Fruit fly (Drosophila melanogaster) whole organism, embryonic: ENCODE measurements around the gene CG13001.

Experiments used
- Abd-B ChIP-seq: fragments of 200-800 bp; sonication (Bioruptor generic); optimal IDR thresholded peaks from 2 replicates; lab custom pipeline; 2018; ENCODE audit warnings: missing biosample characterization, mild to moderate bottlenecking, missing genetic modification characterization, moderate library complexity
- Atf6 ChIP-seq: fragments of 200-800 bp; sonication (Bioruptor generic); IDR thresholded peaks from 2 replicates; pipeline ENCODE4 v1.3.6; 2022; ENCODE audit warnings: missing biosample characterization, missing genetic modification characterization
- CG1024 ChIP-seq: fragments of 200-800 bp; sonication (Bioruptor generic); IDR thresholded peaks from 2 replicates; pipeline ENCODE4 v1.3.6; 2022; ENCODE audit warnings: missing biosample characterization, missing genetic modification characterization
- CG10979 ChIP-seq: fragments of 200-800 bp; sonication (Bioruptor generic); optimal IDR thresholded peaks from 2 replicates; lab custom pipeline; 2018; ENCODE audit warnings: missing biosample characterization, mild to moderate bottlenecking, missing genetic modification characterization, moderate library complexity
- CG11085 ChIP-seq: fragments of 200-800 bp; sonication (Bioruptor generic); IDR thresholded peaks from 2 replicates; pipeline ENCODE4 v1.3.6; 2022; ENCODE audit warnings: missing biosample characterization, missing genetic modification characterization
- CG11504 ChIP-seq: fragments of 200-800 bp; sonication (Bioruptor generic); optimal IDR thresholded peaks from 3 replicates; lab custom pipeline; 2019; ENCODE audit warnings: missing biosample characterization, mild to moderate bottlenecking, missing genetic modification characterization, moderate library complexity
- CG13287 ChIP-seq: fragments of 200-800 bp; sonication (Bioruptor generic); IDR thresholded peaks from 2 replicates; pipeline ENCODE4 v1.3.6; 2022; ENCODE audit warnings: missing biosample characterization, missing genetic modification characterization; ENCODE audit not compliant: partially characterized antibody
- CG14014 ChIP-seq: fragments of 200-800 bp; sonication (Bioruptor generic); IDR thresholded peaks from 2 replicates; pipeline ENCODE4 v1.3.6; 2022; ENCODE audit warnings: missing biosample characterization, missing genetic modification characterization
- CG17612 ChIP-seq: fragments of 200-800 bp; sonication (Bioruptor generic); IDR thresholded peaks from 2 replicates; pipeline ENCODE4 v1.3.6; 2022; ENCODE audit warnings: missing biosample characterization, missing genetic modification characterization
- CG2712 ChIP-seq: fragments of 200-800 bp; optimal IDR thresholded peaks from 3 replicates; lab custom pipeline; 2019; ENCODE audit warnings: missing biosample characterization, mild to moderate bottlenecking, missing genetic modification characterization, moderate library complexity
- CG32772 ChIP-seq: fragments of 200-800 bp; sonication (Bioruptor generic); IDR thresholded peaks from 2 replicates; pipeline ENCODE4 v1.3.6; 2022; ENCODE audit warnings: missing biosample characterization, missing genetic modification characterization
- CG5953 ChIP-seq: fragments of 200-800 bp; sonication (Bioruptor generic); IDR thresholded peaks from 2 replicates; pipeline ENCODE4 v1.3.6; 2022; ENCODE audit warnings: missing biosample characterization, missing genetic modification characterization
- CG7786 ChIP-seq: fragments of 200-800 bp; sonication (Bioruptor generic); optimal IDR thresholded peaks from 2 replicates; lab custom pipeline; 2016; ENCODE audit warnings: missing biosample characterization, missing genetic modification characterization
- CG8290 ChIP-seq, 3 experiments: fragments of 200-800 bp; sonication (Bioruptor generic); optimal IDR thresholded peaks; 2 replicates each; lab custom pipeline; 2016 to 2019; ENCODE audit warnings: missing biosample characterization in 3 of 3, missing genetic modification characterization in 3 of 3, mild to moderate bottlenecking in 2 of 3, moderate library complexity in 1 of 3
- CG8359 ChIP-seq: fragments of 200-800 bp; sonication (Bioruptor generic); optimal IDR thresholded peaks from 2 replicates; lab custom pipeline; 2017; ENCODE audit warnings: missing biosample characterization, mild to moderate bottlenecking, missing genetic modification characterization, borderline replicate concordance
- CG8924 ChIP-seq: fragments of 200-800 bp; optimal IDR thresholded peaks from 3 replicates; lab custom pipeline; 2019; ENCODE audit warnings: missing biosample characterization, mild to moderate bottlenecking, missing genetic modification characterization, moderate library complexity
- D19A ChIP-seq: fragments of 200-800 bp; optimal IDR thresholded peaks from 3 replicates; lab custom pipeline; 2019; ENCODE audit warnings: missing biosample characterization, mild to moderate bottlenecking, missing genetic modification characterization, moderate library complexity
- Drgx ChIP-seq: fragments of 200-800 bp; sonication (Bioruptor generic); IDR thresholded peaks from 2 replicates; pipeline ENCODE4 v1.3.6; 2022; ENCODE audit warnings: missing biosample characterization, missing genetic modification characterization
- Hr51 ChIP-seq, 2 experiments: fragments of 200-800 bp; sonication (Bioruptor generic); optimal IDR thresholded peaks; 2 replicates in 1 of 2; 3 replicates in 1 of 2; lab custom pipeline; 2016 to 2018; ENCODE audit warnings: missing biosample characterization in 2 of 2, missing genetic modification characterization in 2 of 2, mild to moderate bottlenecking in 1 of 2, moderate library complexity in 1 of 2
- Hsf ChIP-seq: fragments of 200-800 bp; sonication (Bioruptor generic); optimal IDR thresholded peaks from 3 replicates; lab custom pipeline; 2016; ENCODE audit warnings: missing biosample characterization, missing genetic modification characterization
- Mad ChIP-seq: fragments of 200-800 bp; sonication (Bioruptor generic); optimal IDR thresholded peaks from 2 replicates; lab custom pipeline; 2016; ENCODE audit warnings: missing biosample characterization, missing genetic modification characterization
- Med ChIP-seq: fragments of 200-800 bp; sonication (Bioruptor generic); peaks from one replicate; lab custom pipeline; 2016; ENCODE audit warnings: missing biosample characterization, missing genetic modification characterization, mild to moderate bottlenecking, inconsistent platforms, moderate library complexity
- Nf-YA ChIP-seq: fragments of 200-800 bp; sonication (Bioruptor generic); IDR thresholded peaks from 2 replicates; pipeline ENCODE4 v1.3.6; 2022; ENCODE audit warnings: missing biosample characterization, missing genetic modification characterization
- Optix ChIP-seq: fragments of 200-800 bp; sonication (Bioruptor generic); IDR thresholded peaks from 3 replicates; pipeline ENCODE4 v1.3.6; 2022; ENCODE audit warnings: missing biosample characterization, missing genetic modification characterization
- Pdp1 ChIP-seq, 2 experiments: fragments of 200-800 bp; sonication (Bioruptor generic); optimal IDR thresholded peaks; 3 replicates each; lab custom pipeline; 2016; ENCODE audit warnings: missing biosample characterization in 2 of 2, missing genetic modification characterization in 2 of 2, mild to moderate bottlenecking in 1 of 2, moderate library complexity in 1 of 2
- Rfx ChIP-seq: fragments of 200-800 bp; sonication (Bioruptor generic); IDR thresholded peaks from 2 replicates; pipeline ENCODE4 v1.3.6; 2022; ENCODE audit warnings: missing biosample characterization, missing genetic modification characterization
- Sox102F ChIP-seq: fragments of 200-800 bp; sonication (Bioruptor generic); optimal IDR thresholded peaks from 2 replicates; lab custom pipeline; 2018; ENCODE audit warnings: missing biosample characterization, mild to moderate bottlenecking, missing genetic modification characterization, moderate library complexity
- Xrp1 ChIP-seq: fragments of 200-800 bp; sonication (Bioruptor generic); IDR thresholded peaks from 2 replicates; pipeline ENCODE4 v1.3.6; 2022; ENCODE audit warnings: missing biosample characterization, missing genetic modification characterization
- ap ChIP-seq: fragments of 200-800 bp; sonication (Bioruptor generic); IDR thresholded peaks from 2 replicates; pipeline ENCODE4 v1.3.6; 2022; ENCODE audit warnings: missing biosample characterization, missing genetic modification characterization
- cas ChIP-seq: fragments of 200-800 bp; sonication (Bioruptor generic); IDR thresholded peaks from 2 replicates; pipeline ENCODE4 v1.3.6; 2022; ENCODE audit warnings: missing biosample characterization, missing genetic modification characterization
- cg ChIP-seq: fragments of 200-800 bp; sonication (Bioruptor generic); optimal IDR thresholded peaks from 3 replicates; lab custom pipeline; 2019; ENCODE audit warnings: missing biosample characterization, mild to moderate bottlenecking, missing genetic modification characterization, moderate library complexity
- dmrt99B ChIP-seq: fragments of 200-800 bp; sonication (Bioruptor generic); optimal IDR thresholded peaks from 2 replicates; lab custom pipeline; 2018; ENCODE audit warnings: missing biosample characterization, mild to moderate bottlenecking, missing genetic modification characterization, moderate library complexity
- fd96Cb ChIP-seq: fragments of 200-800 bp; sonication (Bioruptor generic); optimal IDR thresholded peaks from 2 replicates; lab custom pipeline; 2018; ENCODE audit warnings: missing biosample characterization, mild to moderate bottlenecking, missing genetic modification characterization, moderate library complexity
- ftz-f1 ChIP-seq: fragments of 200-800 bp; sonication (Bioruptor generic); optimal IDR thresholded peaks from 2 replicates; lab custom pipeline; 2016; ENCODE audit warnings: missing biosample characterization, missing genetic modification characterization
- onecut ChIP-seq: fragments of 200-800 bp; sonication (Bioruptor generic); IDR thresholded peaks from 2 replicates; pipeline ENCODE4 v1.3.6; 2022; ENCODE audit warnings: missing biosample characterization, missing genetic modification characterization
- otp ChIP-seq: fragments of 200-800 bp; sonication (Bioruptor generic); IDR thresholded peaks from 3 replicates; pipeline ENCODE4, ENCODE4 v1.3.6; 2022; ENCODE audit warnings: missing biosample characterization, missing genetic modification characterization
- row ChIP-seq: fragments of 200-800 bp; sonication (Bioruptor generic); IDR thresholded peaks from 3 replicates; pipeline ENCODE4 v1.3.6; 2022; ENCODE audit warnings: missing biosample characterization, missing genetic modification characterization
- slou ChIP-seq: fragments of 200-800 bp; sonication (Bioruptor generic); optimal IDR thresholded peaks from 3 replicates; lab custom pipeline; 2016; ENCODE audit warnings: missing biosample characterization, missing genetic modification characterization
- sug ChIP-seq: fragments of 200-800 bp; optimal IDR thresholded peaks from 2 replicates; lab custom pipeline; 2019; ENCODE audit warnings: missing biosample characterization, mild to moderate bottlenecking, missing genetic modification characterization, moderate library complexity
- tna ChIP-seq: fragments of 200-800 bp; sonication (Bioruptor generic); IDR thresholded peaks from 2 replicates; pipeline ENCODE4 v1.3.6; 2022; ENCODE audit warnings: missing biosample characterization, missing genetic modification characterization; ENCODE audit not compliant: partially characterized antibody
- unpg ChIP-seq: fragments of 200-800 bp; sonication (Bioruptor generic); optimal IDR thresholded peaks from 3 replicates; lab custom pipeline; 2018; ENCODE audit warnings: missing biosample characterization, mild to moderate bottlenecking, missing genetic modification characterization, moderate library complexity
- z ChIP-seq: fragments of 200-800 bp; sonication (Bioruptor generic); IDR thresholded peaks from 3 replicates; pipeline ENCODE4 v1.3.6; 2022; ENCODE audit warnings: missing biosample characterization, missing genetic modification characterization
- zen ChIP-seq: fragments of 200-800 bp; sonication (Bioruptor generic); optimal IDR thresholded peaks from 3 replicates; lab custom pipeline; 2018; ENCODE audit warnings: missing biosample characterization, mild to moderate bottlenecking, missing genetic modification characterization, moderate library complexity
- zfh1 ChIP-seq: fragments of 200-800 bp; sonication (Bioruptor generic); IDR thresholded peaks from 3 replicates; pipeline ENCODE4 v1.3.6; 2022; ENCODE audit warnings: missing biosample characterization, missing genetic modification characterization

Gene CG13001

dm6 chrX:16932820-16933386 lies 9.8 kb downstream of the CG13001 start (continued):
- TF ChIP-seq CG14014 (no peak), CG2712 (tag; lab: Kevin White, UChicago) (peak; percentile 1), z (GFP tag; lab: Robert Waterston, UW) (no peak), D19A (tag; lab: Kevin White, UChicago) (peak; percentile 71), row (GFP tag; lab: Robert Waterston, UW) (no peak)

- TF ChIP-seq Atf6 (GFP tag; lab: Robert Waterston, UW) (no peak), fd96Cb (tag; lab: Kevin White, UChicago) (no peak), CG11504 (peak; percentile 23), CG13287 (GFP tag; lab: Robert Waterston, UW) (no peak), Drgx (GFP tag; lab: Robert Waterston, UW) (peak; percentile 53), Rfx (GFP tag; lab: Robert Waterston, UW) (peak; percentile 47; the same call in 1 of the 2 replicates), Sox102F (GFP tag; lab: Kevin White, UChicago) (no peak), CG8359 (peak; percentile 99), CG8290 (GFP tag; optimal IDR thresholded peaks at IDR 0.05; lab: Kevin White, UChicago) (no peak), CG8290 (tag; optimal IDR thresholded peaks at IDR 0.05; lab: Kevin White, UChicago) (peak in 1 of 2 experiments; percentile 40), Pdp1 (GFP tag; optimal IDR thresholded peaks at IDR 0.05; lab: Kevin White, UChicago) (peak in 1 of 2 experiments; percentile 62), zfh1 (no peak), dmrt99B (tag; lab: Kevin White, UChicago) (no peak), CG8924 (tag; lab: Kevin White, UChicago) (no peak), sug (tag; lab: Kevin White, UChicago) (peak; percentile 74), Abd-B (GFP tag; lab: Kevin White, UChicago) (no peak), cg (peak; percentile 21), Med (peak; percentile 62), CG7786 (GFP tag; lab: Kevin White, UChicago) (no peak), Nf-YA (no peak), ap (GFP tag; lab: Robert Waterston, UW) (peak; percentile 17; the same call in 1 of the 2 replicates), CG10979 (tag; lab: Kevin White, UChicago) (no peak), CG32772 (GFP tag; lab: Robert Waterston, UW) (0 out of 2 replicates have a peak, but pooled peaks have one; percentile 12), Mad (GFP tag; lab: Kevin White, UChicago) (no peak), Xrp1 (GFP tag; lab: Robert Waterston, UW) (no peak), Hr51 (GFP tag; optimal IDR thresholded peaks at IDR 0.05; lab: Kevin White, UChicago) (no peak), onecut (no peak), cas (GFP tag; lab: Robert Waterston, UW) (no peak), Optix (GFP tag; lab: Robert Waterston, UW) (peak; percentile 44; the same call in 1 of the 3 replicates)
Observed at dm6 chrX:16931994-16932819, 10.5 kb downstream of the CG13001 start.

- TF ChIP-seq CG1024 (GFP tag; lab: Robert Waterston, UW) (0 out of 2 replicates have a peak, but pooled peaks have one; percentile 30), CG10979 (tag; lab: Kevin White, UChicago) (peak; percentile 76), unpg (GFP tag; lab: Kevin White, UChicago) (peak; percentile 67), Hsf (GFP tag; lab: Kevin White, UChicago) (peak; percentile 19), CG17612 (GFP tag; lab: Robert Waterston, UW) (no peak), zen (tag; lab: Kevin White, UChicago) (peak; percentile 26), tna (no peak), CG11085 (GFP tag; lab: Robert Waterston, UW) (0 out of 2 replicates have a peak, but pooled peaks have one; percentile 24), CG11504 (peak; percentile 100), slou (peak; percentile 52), ftz-f1 (GFP tag; lab: Kevin White, UChicago) (no peak), otp (GFP tag; lab: Robert Waterston, UW) (no peak), CG5953 (GFP tag; lab: Robert Waterston, UW) (peak; percentile 63; the same call in 1 of the 2 replicates)
Observed at dm6 chrX:16930465-16931286, 12.0 kb downstream of the CG13001 start.
